Fruit fly (Drosophila melanogaster) whole organism, embryonic: ENCODE results near the gene Argl.
A peak's percentile ranks its signal among the peaks of the same experiment; 100 is the strongest.

ENCODE experiments used
- Adf1 ChIP-seq: fragments of 200-800 bp; sonication (Bioruptor generic); IDR thresholded peaks from 2 replicates; pipeline ENCODE4 v1.3.6; 2022; ENCODE audit warnings: missing biosample characterization, missing genetic modification characterization
- Asciz ChIP-seq: fragments of 200-800 bp; sonication (Bioruptor generic); optimal IDR thresholded peaks from 2 replicates; lab custom pipeline; 2017; ENCODE audit warnings: missing biosample characterization, mild to moderate bottlenecking, missing genetic modification characterization, missing genetic modification reagents
- C15 ChIP-seq: fragments of 200-800 bp; sonication (Bioruptor generic); IDR thresholded peaks from 3 replicates; pipeline ENCODE4 v1.3.6; 2022; ENCODE audit warnings: missing biosample characterization, missing genetic modification characterization
- CG10267 ChIP-seq: fragments of 200-800 bp; sonication (Bioruptor generic); optimal IDR thresholded peaks from 2 replicates; lab custom pipeline; 2018; ENCODE audit warnings: missing biosample characterization, mild to moderate bottlenecking, missing genetic modification characterization, moderate library complexity
- CG10462 ChIP-seq: fragments of 200-800 bp; sonication (Bioruptor generic); optimal IDR thresholded peaks from 2 replicates; lab custom pipeline; 2016; ENCODE audit warnings: missing biosample characterization, missing genetic modification characterization
- CG12071 ChIP-seq: fragments of 200-800 bp; sonication (Bioruptor generic); optimal IDR thresholded peaks from 3 replicates; lab custom pipeline; 2018; ENCODE audit warnings: missing biosample characterization, mild to moderate bottlenecking, missing genetic modification characterization
- CG13123 ChIP-seq: fragments of 200-800 bp; sonication (Bioruptor generic); optimal IDR thresholded peaks from 2 replicates; lab custom pipeline; 2016; ENCODE audit warnings: missing biosample characterization, missing genetic modification characterization
- CG14860 ChIP-seq: fragments of 200-800 bp; sonication (Bioruptor generic); IDR thresholded peaks from 3 replicates; pipeline ENCODE4 v1.3.6; 2022; ENCODE audit warnings: missing biosample characterization, missing genetic modification characterization; ENCODE audit not compliant: partially characterized antibody
- CG15479 ChIP-seq: fragments of 200-800 bp; sonication (Bioruptor generic); optimal IDR thresholded peaks from 3 replicates; lab custom pipeline; 2019; ENCODE audit warnings: missing biosample characterization, mild to moderate bottlenecking, missing genetic modification characterization, moderate library complexity
- CG32532 ChIP-seq: fragments of 200-800 bp; sonication (Bioruptor generic); IDR thresholded peaks from 2 replicates; pipeline ENCODE4 v1.3.6; 2022; ENCODE audit warnings: missing biosample characterization, missing genetic modification characterization
- CG4404 ChIP-seq: fragments of 200-800 bp; sonication (Bioruptor generic); IDR thresholded peaks from 2 replicates; pipeline ENCODE4 v1.3.6; 2022; ENCODE audit warnings: missing biosample characterization, missing genetic modification characterization
- CG6791 ChIP-seq: fragments of 200-800 bp; sonication (Bioruptor generic); IDR thresholded peaks from 3 replicates; pipeline ENCODE4 v1.3.6; 2022; ENCODE audit warnings: missing biosample characterization, missing genetic modification characterization; ENCODE audit not compliant: partially characterized antibody
- CG7786 ChIP-seq: fragments of 200-800 bp; sonication (Bioruptor generic); optimal IDR thresholded peaks from 2 replicates; lab custom pipeline; 2016; ENCODE audit warnings: missing biosample characterization, missing genetic modification characterization
- CG8944 ChIP-seq: fragments of 200-800 bp; sonication (Bioruptor generic); optimal IDR thresholded peaks from 3 replicates; lab custom pipeline; 2016; ENCODE audit warnings: missing biosample characterization, missing genetic modification characterization
- CG9727 ChIP-seq: fragments of 200-800 bp; sonication (Bioruptor generic); optimal IDR thresholded peaks from 3 replicates; lab custom pipeline; 2017; ENCODE audit warnings: missing biosample characterization, mild to moderate bottlenecking, missing genetic modification characterization
- CG9797 ChIP-seq: fragments of 200-800 bp; sonication (Bioruptor generic); optimal IDR thresholded peaks from 3 replicates; lab custom pipeline; 2018; ENCODE audit warnings: missing biosample characterization, mild to moderate bottlenecking, missing genetic modification characterization
- CG9876 ChIP-seq: fragments of 200-800 bp; sonication (Bioruptor generic); optimal IDR thresholded peaks from 2 replicates; lab custom pipeline; 2016; ENCODE audit warnings: missing biosample characterization, missing genetic modification characterization
- CG9932 ChIP-seq: fragments of 200-800 bp; sonication (Bioruptor generic); IDR thresholded peaks from 2 replicates; pipeline ENCODE4 v1.3.6; 2022; ENCODE audit warnings: missing biosample characterization, missing genetic modification characterization
- Dek ChIP-seq: fragments of 200-800 bp; sonication (Bioruptor generic); optimal IDR thresholded peaks from 3 replicates; lab custom pipeline; 2019; ENCODE audit warnings: missing biosample characterization, mild to moderate bottlenecking, missing genetic modification characterization, moderate library complexity
- Dfd ChIP-seq, 2 experiments: fragments of >200 bp; optimal IDR thresholded peaks; 2 replicates each; lab custom pipeline; 2017; ENCODE audit warnings: missing biosample characterization in 2 of 2, missing genetic modification characterization in 2 of 2
- Elba2 ChIP-seq: fragments of 200-800 bp; sonication (Bioruptor generic); optimal IDR thresholded peaks from 3 replicates; lab custom pipeline; 2016; ENCODE audit warnings: missing biosample characterization, missing genetic modification characterization
- Fer2 ChIP-seq: fragments of 200-800 bp; sonication (Bioruptor generic); optimal IDR thresholded peaks from 2 replicates; lab custom pipeline; 2018; ENCODE audit warnings: missing biosample characterization, mild to moderate bottlenecking, missing genetic modification characterization, moderate library complexity
- Gug ChIP-seq: fragments of 200-800 bp; sonication (Bioruptor generic); IDR thresholded peaks from 4 replicates; pipeline ENCODE4 v1.3.6; 2022; ENCODE audit warnings: missing biosample characterization, missing genetic modification characterization
- H15 ChIP-seq: fragments of 200-800 bp; sonication (Bioruptor generic); IDR thresholded peaks from 3 replicates; pipeline ENCODE4 v1.3.6; 2022; ENCODE audit warnings: missing biosample characterization, missing genetic modification characterization
- HLHmδ ChIP-seq: fragments of 200-800 bp; sonication (Bioruptor generic); optimal IDR thresholded peaks from 2 replicates; lab custom pipeline; 2018; ENCODE audit warnings: missing biosample characterization, mild to moderate bottlenecking, missing genetic modification characterization, moderate library complexity
- HmgZ ChIP-seq: fragments of 200-800 bp; sonication (Bioruptor generic); optimal IDR thresholded peaks from 2 replicates; lab custom pipeline; 2018; ENCODE audit warnings: missing biosample characterization, mild to moderate bottlenecking, missing genetic modification characterization
- MTF-1 ChIP-seq: fragments of 200-800 bp; sonication (Bioruptor generic); optimal IDR thresholded peaks from 2 replicates; lab custom pipeline; 2018; ENCODE audit warnings: missing biosample characterization, mild to moderate bottlenecking, missing genetic modification characterization, borderline replicate concordance
- Mad ChIP-seq: fragments of 200-800 bp; sonication (Bioruptor generic); optimal IDR thresholded peaks from 2 replicates; lab custom pipeline; 2016; ENCODE audit warnings: missing biosample characterization, missing genetic modification characterization
- Med ChIP-seq: fragments of 200-800 bp; sonication (Bioruptor generic); peaks from one replicate; lab custom pipeline; 2016; ENCODE audit warnings: missing biosample characterization, missing genetic modification characterization, mild to moderate bottlenecking, inconsistent platforms, moderate library complexity
- TFAM ChIP-seq: fragments of 200-800 bp; sonication (Bioruptor generic); optimal IDR thresholded peaks from 2 replicates; lab custom pipeline; 2017; ENCODE audit warnings: missing biosample characterization, missing genetic modification characterization, inconsistent platforms
- ara ChIP-seq: fragments of 200-800 bp; sonication (Bioruptor generic); IDR thresholded peaks from 2 replicates; pipeline ENCODE4 v1.3.6; 2022; ENCODE audit warnings: missing biosample characterization, missing genetic modification characterization
- corto ChIP-seq: fragments of 200-800 bp; sonication (Bioruptor generic); optimal IDR thresholded peaks from 2 replicates; lab custom pipeline; 2016; ENCODE audit warnings: missing biosample characterization, mild to moderate bottlenecking, missing genetic modification characterization, moderate library complexity
- dati ChIP-seq: fragments of 200-800 bp; sonication (Bioruptor generic); IDR thresholded peaks from 2 replicates; pipeline ENCODE4 v1.3.6; 2022; ENCODE audit warnings: missing biosample characterization, missing genetic modification characterization
- dm ChIP-seq: fragments of 200-800 bp; sonication (Bioruptor generic); optimal IDR thresholded peaks from 3 replicates; lab custom pipeline; 2016; ENCODE audit warnings: missing biosample characterization, missing genetic modification characterization
- dpn ChIP-seq, 2 experiments: fragments of 200-800 bp; sonication (Bioruptor generic); optimal IDR thresholded peaks; 3 replicates each; lab custom pipeline; 2016; ENCODE audit warnings: missing biosample characterization in 2 of 2, missing genetic modification characterization in 2 of 2
- en ChIP-seq: fragments of 200-800 bp; sonication (Bioruptor generic); optimal IDR thresholded peaks from 2 replicates; lab custom pipeline; 2016; ENCODE audit warnings: missing biosample characterization, missing genetic modification characterization
- eve ChIP-seq, 2 experiments: fragments of >200 bp; optimal IDR thresholded peaks; 2 replicates each; lab custom pipeline; 2017; ENCODE audit warnings: missing biosample characterization in 2 of 2, missing genetic modification characterization in 2 of 2
- fd3F ChIP-seq: fragments of 200-800 bp; sonication (Bioruptor generic); optimal IDR thresholded peaks from 2 replicates; lab custom pipeline; 2018; ENCODE audit warnings: missing biosample characterization, mild to moderate bottlenecking, missing genetic modification characterization, moderate library complexity
- gem ChIP-seq: fragments of 200-800 bp; sonication (Bioruptor generic); optimal IDR thresholded peaks from 2 replicates; lab custom pipeline; 2019; ENCODE audit warnings: missing biosample characterization, mild to moderate bottlenecking, missing genetic modification characterization, moderate library complexity
- h ChIP-seq: fragments of >200 bp; optimal IDR thresholded peaks from 2 replicates; lab custom pipeline; 2017
- kay ChIP-seq: fragments of 200-800 bp; sonication (Bioruptor generic); optimal IDR thresholded peaks from 2 replicates; lab custom pipeline; 2016; ENCODE audit warnings: missing biosample characterization, missing genetic modification characterization
- luna ChIP-seq: fragments of 200-800 bp; sonication (Bioruptor generic); optimal IDR thresholded peaks from 2 replicates; lab custom pipeline; 2016; ENCODE audit warnings: missing biosample characterization, missing genetic modification characterization
- pan ChIP-seq, 4 experiments: fragments of >200 bp in 3 of 4; fragments of 200-800 bp in 1 of 4; sonication (Bioruptor generic) in 1 of 4; optimal IDR thresholded peaks in 3 of 4; IDR thresholded peaks in 1 of 4; 2 replicates each; pipeline versions ENCODE4 v1.3.6 to Lab custom; 2017 to 2022; ENCODE audit warnings: missing biosample characterization in 2 of 4, missing genetic modification characterization in 2 of 4, mixed read lengths in 1 of 4
- sens-2 ChIP-seq: fragments of 200-800 bp; sonication (Bioruptor generic); IDR thresholded peaks from 2 replicates; pipeline ENCODE4 v1.3.6; 2022; ENCODE audit warnings: missing biosample characterization, missing genetic modification characterization
- sima ChIP-seq: fragments of 200-800 bp; sonication (Bioruptor generic); optimal IDR thresholded peaks from 2 replicates; lab custom pipeline; 2016; ENCODE audit warnings: missing biosample characterization, missing genetic modification characterization
- slbo ChIP-seq: fragments of 200-800 bp; sonication (Bioruptor generic); IDR thresholded peaks from 2 replicates; pipeline ENCODE4 v1.3.6; 2022; ENCODE audit warnings: missing biosample characterization, missing genetic modification characterization
- stc ChIP-seq: fragments of 200-800 bp; sonication (Bioruptor generic); IDR thresholded peaks from 2 replicates; pipeline ENCODE4 v1.3.6; 2022; ENCODE audit warnings: missing biosample characterization, missing genetic modification characterization
- tll ChIP-seq, 2 experiments: fragments of 200-800 bp in 1 of 2; fragments of >200 bp in 1 of 2; sonication (Bioruptor generic) in 1 of 2; optimal IDR thresholded peaks; 2 replicates each; lab custom pipeline; 2017 to 2019; ENCODE audit warnings: missing biosample characterization in 2 of 2, missing genetic modification characterization in 2 of 2, mild to moderate bottlenecking in 1 of 2, moderate library complexity in 1 of 2
- tna ChIP-seq: fragments of 200-800 bp; sonication (Bioruptor generic); IDR thresholded peaks from 2 replicates; pipeline ENCODE4 v1.3.6; 2022; ENCODE audit warnings: missing biosample characterization, missing genetic modification characterization; ENCODE audit not compliant: partially characterized antibody

Argl gene

dm6 chr2L:8951184-8951934 is 9.5 kb upstream of the Argl start, which contains the start of gene C1GalTA (continued):
- TF ChIP-seq stc (peak; percentile 96), dpn (GFP tag; optimal IDR thresholded peaks at IDR 0.05; lab: Kevin White, UChicago) (peak; percentile 68 to 94), HLHmδ (GFP tag; lab: Kevin White, UChicago) (no peak), CG9932 (peak; percentile 92), sens-2 (GFP tag; lab: Robert Waterston, UW) (peak; percentile 81), CG9727 (GFP tag; lab: Kevin White, UChicago) (peak; percentile 99), TFAM (GFP tag; lab: Kevin White, UChicago) (peak; percentile 82), gem (tag; lab: Kevin White, UChicago) (peak; percentile 100), CG9797 (GFP tag; lab: Kevin White, UChicago) (peak; percentile 44), CG15479 (GFP tag; lab: Kevin White, UChicago) (peak; percentile 35), CG6791 (GFP tag; lab: Robert Waterston, UW) (no peak), pan (optimal IDR thresholded peaks at IDR 0.05; lab: Kevin White, UChicago) (no peak), pan (GFP tag; optimal IDR thresholded peaks at IDR 0.05 in 1 of 2, IDR thresholded peaks at IDR 0.05 in 1 of 2) (peak in 1 of 2 experiments; percentile 97), Gug (GFP tag; lab: Robert Waterston, UW) (peak; percentile 69; the same call in 3 of the 4 replicates), corto (GFP tag; lab: Kevin White, UChicago) (peak; percentile 59), CG14860 (no peak), tll (GFP tag; optimal IDR thresholded peaks at IDR 0.05; lab: Kevin White, UChicago) (peak in 1 of 2 experiments; percentile 51), Asciz (GFP tag; lab: Kevin White, UChicago) (peak; percentile 97), tna (GFP tag; lab: Robert Waterston, UW) (no peak), Elba2 (GFP tag; lab: Kevin White, UChicago) (peak; percentile 52), slbo (GFP tag; lab: Robert Waterston, UW) (peak; percentile 95), eve (GFP tag; optimal IDR thresholded peaks at IDR 0.05; lab: Kevin White, UChicago) (peak in 1 of 2 experiments; percentile 78), Mad (GFP tag; lab: Kevin White, UChicago) (peak; percentile 57), sima (GFP tag; lab: Kevin White, UChicago) (no peak), kay (GFP tag; lab: Kevin White, UChicago) (peak; percentile 91), fd3F (peak; percentile 97), dati (GFP tag; lab: Robert Waterston, UW) (peak; percentile 64; the same call in 1 of the 2 replicates), H15 (peak; percentile 89), CG13123 (GFP tag; lab: Kevin White, UChicago) (peak; percentile 93), CG7786 (GFP tag; lab: Kevin White, UChicago) (peak; percentile 37), CG9876 (GFP tag; lab: Kevin White, UChicago) (no peak), HmgZ (tag; lab: Kevin White, UChicago) (peak; percentile 96), Dek (peak; percentile 97), dm (peak; percentile 55), luna (GFP tag; lab: Kevin White, UChicago) (no peak), en (GFP tag; lab: Kevin White, UChicago) (peak; percentile 17), Fer2 (tag; lab: Kevin White, UChicago) (peak; percentile 95), Med (GFP tag; lab: Kevin White, UChicago) (peak; percentile 89), CG4404 (peak; percentile 92), CG10462 (GFP tag; lab: Kevin White, UChicago) (peak; percentile 90), h (lab: Kevin White, UChicago) (no peak), CG10267 (tag; lab: Kevin White, UChicago) (peak; percentile 98), MTF-1 (GFP tag; lab: Kevin White, UChicago) (peak; percentile 85), ara (GFP tag; lab: Robert Waterston, UW) (peak; percentile 92), C15 (GFP tag; lab: Robert Waterston, UW) (peak; percentile 83; the same call in 2 of the 3 replicates), Dfd (GFP tag; optimal IDR thresholded peaks at IDR 0.05; lab: Kevin White, UChicago) (no peak), Adf1 (GFP tag; lab: Robert Waterston, UW) (peak; percentile 80), CG8944 (no peak), CG12071 (GFP tag; lab: Kevin White, UChicago) (peak; percentile 80), CG32532 (peak; percentile 97)
